Fruit fly (Drosophila melanogaster) whole organism, embryonic: Measurements from ENCODE around the gene ppk.

Source experiments
- Awh ChIP-seq: fragments of 200-800 bp; sonication (Bioruptor generic); IDR thresholded peaks from 2 replicates; pipeline ENCODE4, ENCODE4 v1.3.6; 2022; ENCODE audit warnings: missing biosample characterization, missing genetic modification characterization
- B-H2 ChIP-seq: fragments of 200-800 bp; sonication (Bioruptor generic); optimal IDR thresholded peaks from 2 replicates; lab custom pipeline; 2018; ENCODE audit warnings: missing biosample characterization, mild to moderate bottlenecking, missing genetic modification characterization
- Bdp1 ChIP-seq: fragments of 200-800 bp; sonication (Bioruptor generic); optimal IDR thresholded peaks from 3 replicates; lab custom pipeline; 2016; ENCODE audit warnings: missing biosample characterization, missing genetic modification characterization
- Bgb ChIP-seq: fragments of 200-800 bp; sonication (Bioruptor generic); IDR thresholded peaks from 2 replicates; pipeline ENCODE4 v1.3.6; 2022; ENCODE audit warnings: missing biosample characterization, missing genetic modification characterization; ENCODE audit not compliant: partially characterized antibody
- CG10267 ChIP-seq: fragments of 200-800 bp; sonication (Bioruptor generic); optimal IDR thresholded peaks from 2 replicates; lab custom pipeline; 2018; ENCODE audit warnings: missing biosample characterization, mild to moderate bottlenecking, missing genetic modification characterization, moderate library complexity
- CG10431 ChIP-seq: fragments of 200-800 bp; sonication (Bioruptor generic); optimal IDR thresholded peaks from 3 replicates; lab custom pipeline; 2018; ENCODE audit warnings: missing biosample characterization, mild to moderate bottlenecking, missing genetic modification characterization
- CG10959 ChIP-seq: fragments of 200-800 bp; sonication (Bioruptor generic); IDR thresholded peaks from 2 replicates; pipeline ENCODE4 v1.3.6; 2022; ENCODE audit warnings: missing biosample characterization, missing genetic modification characterization
- CG12071 ChIP-seq: fragments of 200-800 bp; sonication (Bioruptor generic); optimal IDR thresholded peaks from 3 replicates; lab custom pipeline; 2018; ENCODE audit warnings: missing biosample characterization, mild to moderate bottlenecking, missing genetic modification characterization
- CG15601 ChIP-seq: fragments of 200-800 bp; sonication (Bioruptor generic); optimal IDR thresholded peaks from 3 replicates; lab custom pipeline; 2019; ENCODE audit warnings: missing biosample characterization, mild to moderate bottlenecking, missing genetic modification characterization, moderate library complexity
- CG16813 ChIP-seq: fragments of 200-800 bp; sonication (Bioruptor generic); IDR thresholded peaks from 3 replicates; pipeline ENCODE4 v1.3.6; 2022; ENCODE audit warnings: missing biosample characterization, missing genetic modification characterization; ENCODE audit not compliant: partially characterized antibody
- CG17328 ChIP-seq: fragments of 200-800 bp; sonication (Bioruptor generic); IDR thresholded peaks from 2 replicates; pipeline ENCODE4 v1.3.6; 2022; ENCODE audit warnings: missing biosample characterization, missing genetic modification characterization
- CG17912 ChIP-seq: fragments of 200-800 bp; sonication (Bioruptor generic); optimal IDR thresholded peaks from 2 replicates; lab custom pipeline; 2018; ENCODE audit warnings: missing biosample characterization, mild to moderate bottlenecking, missing genetic modification characterization
- CG2116 ChIP-seq: fragments of 200-800 bp; sonication (Bioruptor generic); optimal IDR thresholded peaks from 3 replicates; lab custom pipeline; 2018; ENCODE audit warnings: missing biosample characterization, mild to moderate bottlenecking, missing genetic modification characterization
- CG30431 ChIP-seq: fragments of 200-800 bp; sonication (Bioruptor generic); optimal IDR thresholded peaks from 2 replicates; lab custom pipeline; 2017; ENCODE audit warnings: missing biosample characterization, missing genetic modification characterization
- CG31441 ChIP-seq: fragments of 200-800 bp; sonication (Bioruptor generic); IDR thresholded peaks from 2 replicates; pipeline ENCODE4 v1.3.6; 2022; ENCODE audit warnings: missing biosample characterization, missing genetic modification characterization
- CG3407 ChIP-seq: fragments of 200-800 bp; sonication (Bioruptor generic); optimal IDR thresholded peaks from 2 replicates; lab custom pipeline; 2018; ENCODE audit warnings: missing biosample characterization, mild to moderate bottlenecking, missing genetic modification characterization
- CG3847 ChIP-seq: fragments of 200-800 bp; sonication (Bioruptor generic); IDR thresholded peaks from 2 replicates; pipeline ENCODE4 v1.3.6; 2022; ENCODE audit warnings: missing biosample characterization, missing genetic modification characterization
- CG4328 ChIP-seq: fragments of 200-800 bp; sonication (Bioruptor generic); optimal IDR thresholded peaks from 3 replicates; lab custom pipeline; 2017; ENCODE audit warnings: missing biosample characterization, missing genetic modification reagents, missing genetic modification characterization
- CG43689 ChIP-seq: fragments of 200-800 bp; sonication (Bioruptor generic); IDR thresholded peaks from 2 replicates; pipeline ENCODE4 v1.3.6; 2022; ENCODE audit warnings: missing biosample characterization, missing genetic modification characterization
- CG4707 ChIP-seq: fragments of 200-800 bp; sonication (Bioruptor generic); optimal IDR thresholded peaks from 2 replicates; lab custom pipeline; 2018; ENCODE audit warnings: missing biosample characterization, mild to moderate bottlenecking, missing genetic modification characterization, moderate library complexity
- CG6854 ChIP-seq: fragments of 200-800 bp; sonication (Bioruptor generic); optimal IDR thresholded peaks from 3 replicates; lab custom pipeline; 2017; ENCODE audit warnings: missing biosample characterization, mild to moderate bottlenecking, missing genetic modification characterization
- CG9437 ChIP-seq: fragments of 200-800 bp; sonication (Bioruptor generic); optimal IDR thresholded peaks from 2 replicates; lab custom pipeline; 2018; ENCODE audit warnings: missing biosample characterization, mild to moderate bottlenecking, missing genetic modification characterization
- CG9609 ChIP-seq: fragments of 200-800 bp; sonication (Bioruptor generic); optimal IDR thresholded peaks from 3 replicates; lab custom pipeline; 2016; ENCODE audit warnings: missing biosample characterization, missing genetic modification characterization
- CG9876 ChIP-seq: fragments of 200-800 bp; sonication (Bioruptor generic); optimal IDR thresholded peaks from 2 replicates; lab custom pipeline; 2016; ENCODE audit warnings: missing biosample characterization, missing genetic modification characterization
- Dbx ChIP-seq: fragments of 200-800 bp; sonication (Bioruptor generic); IDR thresholded peaks from 3 replicates; pipeline ENCODE4 v1.3.6; 2022; ENCODE audit warnings: missing biosample characterization, missing genetic modification characterization
- Doc2 ChIP-seq: fragments of 200-800 bp; sonication (Bioruptor generic); IDR thresholded peaks from 2 replicates; pipeline ENCODE4 v1.3.6; 2022; ENCODE audit warnings: missing biosample characterization, missing genetic modification characterization
- Fer3 ChIP-seq: fragments of 200-800 bp; sonication (Bioruptor generic); optimal IDR thresholded peaks from 2 replicates; lab custom pipeline; 2018; ENCODE audit warnings: missing biosample characterization, mild to moderate bottlenecking, missing genetic modification characterization, moderate library complexity
- H2.0 ChIP-seq: fragments of 200-800 bp; sonication (Bioruptor generic); IDR thresholded peaks from 2 replicates; pipeline ENCODE4 v1.3.6; 2022; ENCODE audit warnings: missing biosample characterization, missing genetic modification characterization
- HHEX ChIP-seq: fragments of 200-800 bp; sonication (Bioruptor generic); optimal IDR thresholded peaks from 3 replicates; lab custom pipeline; 2017; ENCODE audit warnings: missing biosample characterization, mild to moderate bottlenecking, missing genetic modification characterization, missing genetic modification reagents
- HmgZ ChIP-seq: fragments of 200-800 bp; sonication (Bioruptor generic); optimal IDR thresholded peaks from 2 replicates; lab custom pipeline; 2018; ENCODE audit warnings: missing biosample characterization, mild to moderate bottlenecking, missing genetic modification characterization
- Hmx ChIP-seq: fragments of 200-800 bp; sonication (Bioruptor generic); optimal IDR thresholded peaks from 2 replicates; lab custom pipeline; 2016; ENCODE audit warnings: missing biosample characterization, missing genetic modification characterization
- Nf-YC ChIP-seq: fragments of 200-800 bp; optimal IDR thresholded peaks from 3 replicates; lab custom pipeline; 2019; ENCODE audit warnings: missing biosample characterization, mild to moderate bottlenecking, missing genetic modification characterization, moderate library complexity
- Oli ChIP-seq: fragments of 200-800 bp; sonication (Bioruptor generic); optimal IDR thresholded peaks from 2 replicates; lab custom pipeline; 2018; ENCODE audit warnings: missing biosample characterization, mild to moderate bottlenecking, missing genetic modification characterization, moderate library complexity
- Scr ChIP-seq: fragments of 200-800 bp; sonication (Bioruptor generic); IDR thresholded peaks from 2 replicates; pipeline ENCODE4 v1.3.6; 2022; ENCODE audit warnings: missing biosample characterization, missing genetic modification characterization; ENCODE audit not compliant: partially characterized antibody
- ara ChIP-seq: fragments of 200-800 bp; sonication (Bioruptor generic); IDR thresholded peaks from 2 replicates; pipeline ENCODE4 v1.3.6; 2022; ENCODE audit warnings: missing biosample characterization, missing genetic modification characterization
- croc ChIP-seq: fragments of 200-800 bp; sonication (Bioruptor generic); conservative IDR thresholded peaks from 3 replicates; pipeline ENCODE4 v1.3.6; 2022; ENCODE audit warnings: missing biosample characterization, missing genetic modification characterization
- dan ChIP-seq: fragments of 200-800 bp; sonication (Bioruptor generic); IDR thresholded peaks from 2 replicates; pipeline ENCODE4 v1.3.6; 2022; ENCODE audit warnings: missing biosample characterization, missing genetic modification characterization
- dpn ChIP-seq, 2 experiments: fragments of 200-800 bp; sonication (Bioruptor generic); optimal IDR thresholded peaks; 3 replicates each; lab custom pipeline; 2016; ENCODE audit warnings: missing biosample characterization in 2 of 2, missing genetic modification characterization in 2 of 2
- eyg ChIP-seq: fragments of 200-800 bp; sonication (Bioruptor generic); optimal IDR thresholded peaks from 3 replicates; lab custom pipeline; 2016; ENCODE audit warnings: missing biosample characterization, missing genetic modification characterization
- gem ChIP-seq: fragments of 200-800 bp; sonication (Bioruptor generic); optimal IDR thresholded peaks from 2 replicates; lab custom pipeline; 2019; ENCODE audit warnings: missing biosample characterization, mild to moderate bottlenecking, missing genetic modification characterization, moderate library complexity
- gsb ChIP-seq: fragments of 200-800 bp; sonication (Bioruptor generic); IDR thresholded peaks from 2 replicates; pipeline ENCODE4 v1.3.6; 2022; ENCODE audit warnings: missing biosample characterization, missing genetic modification characterization
- her ChIP-seq: fragments of 200-800 bp; sonication (Bioruptor generic); optimal IDR thresholded peaks from 2 replicates; lab custom pipeline; 2016; ENCODE audit warnings: missing biosample characterization, missing genetic modification characterization
- klu ChIP-seq: fragments of 200-800 bp; sonication (Bioruptor generic); IDR thresholded peaks from 2 replicates; pipeline ENCODE4 v1.3.6; 2022; ENCODE audit warnings: missing biosample characterization, missing genetic modification characterization
- pan ChIP-seq, 4 experiments: fragments of >200 bp in 3 of 4; fragments of 200-800 bp in 1 of 4; sonication (Bioruptor generic) in 1 of 4; optimal IDR thresholded peaks in 3 of 4; IDR thresholded peaks in 1 of 4; 2 replicates each; pipeline versions ENCODE4 v1.3.6 to Lab custom; 2017 to 2022; ENCODE audit warnings: missing biosample characterization in 2 of 4, missing genetic modification characterization in 2 of 4, mixed read lengths in 1 of 4
- phol ChIP-seq: fragments of 200-800 bp; sonication (Bioruptor generic); optimal IDR thresholded peaks from 3 replicates; lab custom pipeline; 2018; ENCODE audit warnings: missing biosample characterization, mild to moderate bottlenecking, missing genetic modification characterization, moderate library complexity
- seq ChIP-seq: fragments of 200-800 bp; sonication (Bioruptor generic); IDR thresholded peaks from 2 replicates; pipeline ENCODE4 v1.3.6; 2022; ENCODE audit warnings: missing biosample characterization, missing genetic modification characterization
- sisA ChIP-seq: fragments of 200-800 bp; sonication (Bioruptor generic); IDR thresholded peaks from 2 replicates; pipeline ENCODE4 v1.3.6; 2022; ENCODE audit warnings: missing biosample characterization, missing genetic modification characterization
- sna ChIP-seq: fragments of 200-800 bp; sonication (Bioruptor generic); IDR thresholded peaks from 2 replicates; pipeline ENCODE4 v1.3.6; 2022; ENCODE audit warnings: missing biosample characterization, missing genetic modification characterization; ENCODE audit not compliant: partially characterized antibody
- toy ChIP-seq: fragments of 200-800 bp; sonication (Bioruptor generic); IDR thresholded peaks from 2 replicates; pipeline ENCODE4 v1.3.6; 2022; ENCODE audit warnings: missing biosample characterization, missing genetic modification characterization
- tup ChIP-seq: fragments of 200-800 bp; sonication (Bioruptor generic); optimal IDR thresholded peaks from 2 replicates; lab custom pipeline; 2016; ENCODE audit warnings: missing biosample characterization, mild to moderate bottlenecking, missing genetic modification characterization, moderate library complexity
- yki ChIP-seq: fragments of >200 bp; optimal IDR thresholded peaks from 3 replicates; lab custom pipeline; 2018

ppk gene

DNA sequence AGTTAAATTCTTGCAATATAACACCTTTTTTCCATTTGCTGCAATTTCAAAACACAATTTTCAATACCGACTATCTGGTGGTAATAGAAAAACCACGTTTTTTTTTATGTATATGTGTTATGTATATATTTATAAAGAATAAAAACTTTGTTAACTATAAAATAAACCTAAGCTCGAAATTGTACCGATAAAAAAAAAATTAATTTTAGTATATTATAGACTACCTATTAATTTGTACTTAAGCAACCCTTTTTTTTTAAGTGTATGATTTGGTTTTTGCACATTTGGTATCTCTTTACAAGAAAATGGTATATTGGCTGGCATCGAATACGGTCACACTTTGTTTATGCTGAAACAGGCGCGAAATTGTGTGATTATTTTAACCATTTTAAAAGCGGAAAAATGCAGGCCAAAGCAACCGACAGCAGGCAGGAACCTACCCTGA lies 19.2 kb downstream of the ppk start, which contains the start of gene spel1 (continued):
- peak; percentile 75 for TF ChIP-seq H2.0 (GFP tag; lab: Robert Waterston, UW)
- TF ChIP-seq CG9437 (GFP tag; lab: Kevin White, UChicago): peak; percentile 74
- TF ChIP-seq Fer3 (tag; lab: Kevin White, UChicago): peak; percentile 81
- peak; percentile 83 for TF ChIP-seq CG10267 (tag; lab: Kevin White, UChicago)
- TF ChIP-seq seq (GFP tag; lab: Robert Waterston, UW): peak; percentile 49; the same call in 1 of the 2 replicates
- no peak for TF ChIP-seq Bdp1 (GFP tag; lab: Kevin White, UChicago)
- peak; percentile 60 for TF ChIP-seq CG6854 (GFP tag; lab: Kevin White, UChicago)
- no peak for TF ChIP-seq CG16813 (GFP tag; lab: Robert Waterston, UW)
- peak; percentile 40; the same call in 1 of the 2 replicates for TF ChIP-seq gsb
- TF ChIP-seq Bgb (GFP tag; lab: Robert Waterston, UW): no peak
- TF ChIP-seq CG31441 (GFP tag; lab: Robert Waterston, UW): peak; percentile 91
- TF ChIP-seq pan (optimal IDR thresholded peaks at IDR 0.05; lab: Kevin White, UChicago): no peak
- TF ChIP-seq pan (GFP tag; optimal IDR thresholded peaks at IDR 0.05 in 1 of 2, IDR thresholded peaks at IDR 0.05 in 1 of 2): peak in 1 of 2 experiments; percentile 85
- TF ChIP-seq CG12071 (GFP tag; lab: Kevin White, UChicago): no peak
- TF ChIP-seq CG15601: peak; percentile 58
- TF ChIP-seq B-H2: no peak
- peak; percentile 57 for TF ChIP-seq CG3407 (GFP tag; lab: Kevin White, UChicago)
- TF ChIP-seq Oli (tag; lab: Kevin White, UChicago): peak; percentile 75
- no peak for TF ChIP-seq sna (GFP tag; lab: Robert Waterston, UW)
- no peak for TF ChIP-seq CG10959 (GFP tag; lab: Robert Waterston, UW)
- TF ChIP-seq yki (lab: Kevin White, UChicago): no peak
- peak; percentile 74 for TF ChIP-seq Nf-YC (tag; lab: Kevin White, UChicago)
- peak; percentile 89 for TF ChIP-seq phol (tag; lab: Kevin White, UChicago)
- TF ChIP-seq tup (GFP tag; lab: Kevin White, UChicago): no peak
- peak; percentile 21; the same call in 1 of the 2 replicates for TF ChIP-seq Doc2 (GFP tag; lab: Robert Waterston, UW)
- TF ChIP-seq eyg (GFP tag; lab: Kevin White, UChicago): no peak
- TF ChIP-seq CG4707 (GFP tag; lab: Kevin White, UChicago): no peak
- peak; percentile 31 for TF ChIP-seq CG4328 (GFP tag; lab: Kevin White, UChicago)
- TF ChIP-seq CG9609 (GFP tag; lab: Kevin White, UChicago): no peak
- TF ChIP-seq gem (tag; lab: Kevin White, UChicago): peak; percentile 94
- peak; percentile 54; the same call in 1 of the 2 replicates for TF ChIP-seq klu (GFP tag; lab: Robert Waterston, UW)
- TF ChIP-seq ara (GFP tag; lab: Robert Waterston, UW): peak; percentile 81
- TF ChIP-seq HHEX (GFP tag; lab: Kevin White, UChicago): peak; percentile 25
- no peak for TF ChIP-seq her (GFP tag; lab: Kevin White, UChicago)
- peak; percentile 73 for TF ChIP-seq CG3847 (GFP tag; lab: Robert Waterston, UW)
- no peak for TF ChIP-seq CG30431 (GFP tag; lab: Kevin White, UChicago)
- TF ChIP-seq croc (GFP tag; lab: Robert Waterston, UW): peak; percentile 45
- TF ChIP-seq Awh: peak; percentile 83
- no peak for TF ChIP-seq CG17912 (GFP tag; lab: Kevin White, UChicago)
- peak; percentile 48 for TF ChIP-seq CG2116 (GFP tag; lab: Kevin White, UChicago)
- TF ChIP-seq CG9876 (GFP tag; lab: Kevin White, UChicago): no peak
- TF ChIP-seq Scr (GFP tag; lab: Robert Waterston, UW): no peak
- peak; percentile 72 for TF ChIP-seq sisA (GFP tag; lab: Robert Waterston, UW)
- TF ChIP-seq CG43689 (GFP tag; lab: Robert Waterston, UW): no peak
- no peak for TF ChIP-seq CG10431 (GFP tag; lab: Kevin White, UChicago)
- peak; percentile 41 to 74 for TF ChIP-seq dpn (GFP tag; optimal IDR thresholded peaks at IDR 0.05; lab: Kevin White, UChicago)
- TF ChIP-seq Hmx (GFP tag; lab: Kevin White, UChicago): no peak
- TF ChIP-seq HmgZ (tag; lab: Kevin White, UChicago): peak; percentile 60
- peak; percentile 80 for TF ChIP-seq Dbx
- no peak for TF ChIP-seq dan (GFP tag; lab: Robert Waterston, UW)
- TF ChIP-seq toy (GFP tag; lab: Robert Waterston, UW): 0 out of 2 replicates have a peak, but pooled peaks have one; percentile 16
- TF ChIP-seq CG17328 (GFP tag; lab: Robert Waterston, UW): peak; percentile 83
